Fruit fly (Drosophila melanogaster): ENCODE results near the gene RpL9.

Gene RpL9

dm6 chr2L:10989162-10989561 lies 14.8 kb downstream of the RpL9 start, which contains the start of gene TTLL4A (continued):
- TF ChIP-seq wek (GFP tag; optimal IDR thresholded peaks at IDR 0.05) (no peak), MESR4 (GFP tag; optimal IDR thresholded peaks at IDR 0.05) (peak; percentile 75), NC2β (GFP tag; optimal IDR thresholded peaks at IDR 0.05) (no peak), croc (GFP tag; conservative IDR thresholded peaks at IDR 0.05) (no peak), sens (GFP tag) (peak; percentile 82), klu (GFP tag; IDR thresholded peaks at IDR 0.05) (no peak), Mad (GFP tag; optimal IDR thresholded peaks at IDR 0.05) (peak; percentile 19), Gug (GFP tag; IDR thresholded peaks at IDR 0.05) (peak; percentile 52; the same call in 2 of the 4 replicates), CG17802 (tag; optimal IDR thresholded peaks at IDR 0.05) (no peak), Ets97D (GFP tag; optimal IDR thresholded peaks at IDR 0.05) (peak; percentile 86), nom (GFP tag; optimal IDR thresholded peaks at IDR 0.05) (no peak), CoRest (tag; optimal IDR thresholded peaks at IDR 0.05) (peak; percentile 91), Awh (GFP tag; IDR thresholded peaks at IDR 0.05) (no peak), CG4707 (GFP tag; optimal IDR thresholded peaks at IDR 0.05) (no peak), CG42726 (GFP tag; IDR thresholded peaks at IDR 0.05; ENCODE audit: partially characterized antibody) (peak; percentile 99), nau (GFP tag; optimal IDR thresholded peaks at IDR 0.05) (no peak), Side (GFP tag; optimal IDR thresholded peaks at IDR 0.05) (peak; percentile 23), CG18764 (GFP tag; optimal IDR thresholded peaks at IDR 0.05) (peak; percentile 14), ERR (GFP tag; optimal IDR thresholded peaks at IDR 0.05) (no peak), CG10462 (GFP tag; optimal IDR thresholded peaks at IDR 0.05) (no peak), dimm (GFP tag; IDR thresholded peaks at IDR 0.05) (no peak), hbn (GFP tag; IDR thresholded peaks at IDR 0.05; ENCODE audit: partially characterized antibody) (peak; percentile 98), CG10321 (GFP tag; IDR thresholded peaks at IDR 0.05) (no peak), Dref (GFP tag; IDR thresholded peaks at IDR 0.05) (peak; percentile 62), CG14965 (GFP tag; optimal IDR thresholded peaks at IDR 0.05; ENCODE audit: borderline replicate concordance) (no peak), CG14050 (GFP tag; IDR thresholded peaks at IDR 0.05) (no peak), exex (tag; optimal IDR thresholded peaks at IDR 0.05) (no peak), Lim3 (GFP tag; IDR thresholded peaks at IDR 0.05) (no peak), dysf (GFP tag; IDR thresholded peaks at IDR 0.05) (no peak; the same call in 2 of the 3 replicates), Sox102F (GFP tag; optimal IDR thresholded peaks at IDR 0.05) (no peak), mam (GFP tag; optimal IDR thresholded peaks at IDR 0.05) (no peak), gem (tag; optimal IDR thresholded peaks at IDR 0.05) (no peak), tin (GFP tag; optimal IDR thresholded peaks at IDR 0.05) (peak; percentile 9), Abd-B (GFP tag; optimal IDR thresholded peaks at IDR 0.05) (no peak), CG4424 (GFP tag; optimal IDR thresholded peaks at IDR 0.05) (no peak), Elba2 (GFP tag; optimal IDR thresholded peaks at IDR 0.05) (no peak), CG3838 (GFP tag; optimal IDR thresholded peaks at IDR 0.05) (no peak), CG31224 (GFP tag; IDR thresholded peaks at IDR 0.05) (no peak), tna (GFP tag; IDR thresholded peaks at IDR 0.05; ENCODE audit: partially characterized antibody) (peak; percentile 96), CG4328 (GFP tag; optimal IDR thresholded peaks at IDR 0.05) (no peak), chm (GFP tag; IDR thresholded peaks at IDR 0.05) (no peak), pita (GFP tag; optimal IDR thresholded peaks at IDR 0.05) (no peak), Adf1 (GFP tag; IDR thresholded peaks at IDR 0.05) (peak; percentile 18; the same call in 1 of the 2 replicates), CG6689 (GFP tag; IDR thresholded peaks at IDR 0.05) (no peak), Dip3 (GFP tag; optimal IDR thresholded peaks at IDR 0.05) (peak; percentile 81), tx (GFP tag; optimal IDR thresholded peaks at IDR 0.05) (peak; percentile 32), dmrt11E (tag; optimal IDR thresholded peaks at IDR 0.05) (no peak), CG17829 (tag; optimal IDR thresholded peaks at IDR 0.05) (no peak), Myb (GFP tag; optimal IDR thresholded peaks at IDR 0.05) (peak; percentile 85), run (tag; optimal IDR thresholded peaks at IDR 0.05) (no peak), CG6175 (GFP tag; IDR thresholded peaks at IDR 0.05) (no peak), cwo (GFP tag; optimal IDR thresholded peaks at IDR 0.05) (no peak)

All from whole organism, embryonic.